Worm (Caenorhabditis elegans) whole organism, young adult: ENCODE measurements around the gene taf-7.1.

ENCODE experiments used
- D2030.7 ChIP-seq: fragments of 200-800 bp; sonication (Bioruptor generic); IDR thresholded peaks from 2 replicates; pipeline ENCODE4 v1.3.6; 2022; ENCODE audit warnings: missing genetic modification reagents, missing genetic modification characterization, missing compliant biosample characterization
- F10E7.11 ChIP-seq: sonication (generic microtip); optimal IDR thresholded peaks from 2 replicates; lab custom pipeline; 2017; ENCODE audit warnings: mild to moderate bottlenecking, missing genetic modification characterization, moderate library complexity, missing compliant biosample characterization
- F33H1.4 ChIP-seq: fragments of 200-800 bp; sonication (Bioruptor generic); IDR thresholded peaks from 2 replicates; pipeline ENCODE4 v1.3.6; 2022; ENCODE audit warnings: missing genetic modification reagents, missing genetic modification characterization, missing compliant biosample characterization
- F39B2.1 ChIP-seq: fragments of 200-800 bp; sonication (Bioruptor generic); IDR thresholded peaks from 2 replicates; pipeline ENCODE4 v1.3.6; 2022; ENCODE audit warnings: missing genetic modification reagents, missing genetic modification characterization, missing compliant biosample characterization
- F52B5.7 ChIP-seq: sonication (generic microtip); optimal IDR thresholded peaks from 2 replicates; lab custom pipeline; 2016; ENCODE audit warnings: mild to moderate bottlenecking, missing genetic modification characterization, missing compliant biosample characterization
- F57A8.1 ChIP-seq: fragments of 200-800 bp; sonication (Bioruptor generic); optimal IDR thresholded peaks from 2 replicates; lab custom pipeline; 2018; ENCODE audit warnings: mild to moderate bottlenecking, missing genetic modification characterization, moderate library complexity, missing compliant biosample characterization
- K11D2.4 ChIP-seq: fragments of 200-800 bp; sonication (Bioruptor generic); IDR thresholded peaks from 2 replicates; pipeline ENCODE4 v1.3.6; 2022; ENCODE audit warnings: missing genetic modification reagents, missing genetic modification characterization, missing compliant biosample characterization
- Y53F4B.3 ChIP-seq: fragments of 200-800 bp; sonication (Bioruptor generic); IDR thresholded peaks from 2 replicates; pipeline ENCODE4 v1.3.6; 2022; ENCODE audit warnings: missing genetic modification reagents, missing genetic modification characterization, missing compliant biosample characterization
- Y53G8AR.9 ChIP-seq: fragments of 200-800 bp; sonication (Bioruptor generic); conservative IDR thresholded peaks from 2 replicates; pipeline ENCODE4 v1.3.6; 2022; ENCODE audit warnings: missing genetic modification reagents, missing genetic modification characterization, missing compliant biosample characterization
- Y95B8A.8 ChIP-seq: fragments of 200-800 bp; sonication (Bioruptor generic); IDR thresholded peaks from 2 replicates; pipeline ENCODE4 v1.3.6; 2022; ENCODE audit warnings: missing genetic modification reagents, missing genetic modification characterization, missing compliant biosample characterization
- ZK185.1 ChIP-seq: sonication (generic microtip); optimal IDR thresholded peaks from 2 replicates; lab custom pipeline; 2016; ENCODE audit warnings: mild to moderate bottlenecking, missing genetic modification characterization, missing compliant biosample characterization; ENCODE audit not compliant: poor library complexity, severe bottlenecking
- akir-1 ChIP-seq: fragments of 200-800 bp; sonication (Bioruptor generic); optimal IDR thresholded peaks from 2 replicates; lab custom pipeline; 2018; ENCODE audit warnings: mild to moderate bottlenecking, missing genetic modification characterization, moderate library complexity, missing compliant biosample characterization
- attf-5 ChIP-seq: fragments of 200-800 bp; sonication (Bioruptor generic); optimal IDR thresholded peaks from 2 replicates; lab custom pipeline; 2018; ENCODE audit warnings: mild to moderate bottlenecking, missing genetic modification characterization, missing compliant biosample characterization
- attf-6 ChIP-seq: fragments of 200-800 bp; sonication (Bioruptor generic); IDR thresholded peaks from 2 replicates; pipeline ENCODE4 v1.3.6; 2022; ENCODE audit warnings: missing genetic modification reagents, missing genetic modification characterization, missing compliant biosample characterization
- bed-1 ChIP-seq: fragments of 200-800 bp; sonication (Bioruptor generic); IDR thresholded peaks from 2 replicates; pipeline ENCODE4 v1.3.6; 2022; ENCODE audit warnings: missing genetic modification reagents, missing genetic modification characterization, missing compliant biosample characterization
- bed-2 ChIP-seq: fragments of 200-800 bp; sonication (Bioruptor generic); IDR thresholded peaks from 2 replicates; pipeline ENCODE4 v1.3.6; 2022; ENCODE audit warnings: missing genetic modification reagents, missing genetic modification characterization, missing compliant biosample characterization
- cebp-1 ChIP-seq, 2 experiments: fragments of 200-800 bp in 1 of 2; sonication (Bioruptor generic) in 1 of 2; sonication (generic microtip) in 1 of 2; IDR thresholded peaks in 1 of 2; optimal IDR thresholded peaks in 1 of 2; 2 replicates each; pipeline versions ENCODE4 v1.3.6 to Lab custom; 2017 to 2022; ENCODE audit warnings: missing compliant biosample characterization in 2 of 2, missing genetic modification characterization in 2 of 2, mild to moderate bottlenecking in 1 of 2, missing genetic modification reagents in 1 of 2, moderate library complexity in 1 of 2
- cebp-2 ChIP-seq: fragments of 200-800 bp; sonication (Bioruptor generic); IDR thresholded peaks from 2 replicates; pipeline ENCODE4 v1.3.6; 2022; ENCODE audit warnings: missing genetic modification characterization, missing compliant biosample characterization
- ceh-58 ChIP-seq: fragments of 200-800 bp; sonication (Bioruptor generic); IDR thresholded peaks from 2 replicates; pipeline ENCODE4 v1.3.6; 2022; ENCODE audit warnings: missing genetic modification characterization, missing compliant biosample characterization
- ceh-79 ChIP-seq: sonication (generic microtip); optimal IDR thresholded peaks from 2 replicates; lab custom pipeline; 2017; ENCODE audit warnings: mild to moderate bottlenecking, missing genetic modification characterization, missing compliant biosample characterization
- efl-1 ChIP-seq: fragments of 150-350 bp; optimal IDR thresholded peaks from 2 replicates; lab custom pipeline; 2014; ENCODE audit warnings: missing biosample characterization, missing genetic modification reagents, missing genetic modification characterization
- egl-44 ChIP-seq: fragments of 200-800 bp; sonication (Bioruptor generic); IDR thresholded peaks from 2 replicates; pipeline ENCODE4 v1.3.6; 2022; ENCODE audit warnings: missing genetic modification reagents, missing genetic modification characterization, missing compliant biosample characterization
- ekl-4 ChIP-seq: fragments of 200-800 bp; sonication (Bioruptor generic); IDR thresholded peaks from 2 replicates; pipeline ENCODE4 v1.3.6; 2022; ENCODE audit warnings: missing genetic modification reagents, missing genetic modification characterization, missing compliant biosample characterization
- ets-4 ChIP-seq: fragments of 200-800 bp; sonication (Bioruptor generic); optimal IDR thresholded peaks from 2 replicates; lab custom pipeline; 2018; ENCODE audit warnings: mild to moderate bottlenecking, missing genetic modification characterization, missing compliant biosample characterization
- hlh-12 ChIP-seq: sonication (generic microtip); optimal IDR thresholded peaks from 2 replicates; lab custom pipeline; 2016; ENCODE audit warnings: missing genetic modification characterization, missing compliant biosample characterization
- hlh-26 ChIP-seq: fragments of 200-800 bp; sonication (Bioruptor generic); conservative IDR thresholded peaks from 2 replicates; pipeline ENCODE4 v1.3.6; 2022; ENCODE audit warnings: missing genetic modification reagents, missing genetic modification characterization, missing compliant biosample characterization
- hmg-20 ChIP-seq: fragments of 200-800 bp; sonication (Bioruptor generic); IDR thresholded peaks from 2 replicates; pipeline ENCODE4 v1.3.6; 2022; ENCODE audit warnings: missing genetic modification reagents, missing genetic modification characterization, missing compliant biosample characterization
- hrde-1 ChIP-seq: sonication (generic microtip); optimal IDR thresholded peaks from 2 replicates; lab custom pipeline; 2016; ENCODE audit warnings: missing genetic modification characterization, mild to moderate bottlenecking, missing compliant biosample characterization, moderate library complexity, missing genotype, missing genetic modification reagents, borderline replicate concordance
- lag-1 ChIP-seq: fragments of 200-800 bp; sonication (Bioruptor generic); IDR thresholded peaks from 2 replicates; pipeline ENCODE4 v1.3.6; 2022; ENCODE audit warnings: missing genetic modification reagents, missing genetic modification characterization, missing compliant biosample characterization
- lin-35 ChIP-seq, 3 experiments: fragments of 150-350 bp in 2 of 3; sonication (generic microtip) in 1 of 3; optimal IDR thresholded peaks; 2 replicates each; lab custom pipeline; 2014 to 2018; ENCODE audit warnings: missing biosample characterization in 3 of 3, missing genetic modification characterization in 3 of 3, missing genetic modification reagents in 3 of 3
- lin-54 ChIP-seq: fragments of 200-800 bp; sonication (Bioruptor generic); optimal IDR thresholded peaks from 2 replicates; lab custom pipeline; 2018; ENCODE audit warnings: mild to moderate bottlenecking, missing genetic modification characterization, missing compliant biosample characterization
- lsy-27 ChIP-seq: sonication (generic microtip); optimal IDR thresholded peaks from 2 replicates; lab custom pipeline; 2017; ENCODE audit warnings: missing genetic modification characterization, mild to moderate bottlenecking, missing compliant biosample characterization, antibody characterized with exemption, missing genotype, borderline replicate concordance; ENCODE audit not compliant: insufficient read depth
- madf-10 ChIP-seq: sonication (generic microtip); optimal IDR thresholded peaks from 2 replicates; lab custom pipeline; 2016; ENCODE audit warnings: mild to moderate bottlenecking, missing genetic modification characterization, missing compliant biosample characterization
- nhr-120 ChIP-seq: fragments of 200-800 bp; sonication (Bioruptor generic); IDR thresholded peaks from 2 replicates; pipeline ENCODE4 v1.3.6; 2022; ENCODE audit warnings: missing genetic modification characterization, missing compliant biosample characterization
- nhr-179 ChIP-seq: sonication (generic microtip); optimal IDR thresholded peaks from 2 replicates; lab custom pipeline; 2016; ENCODE audit warnings: mild to moderate bottlenecking, missing genetic modification characterization, missing compliant biosample characterization
- nhr-90 ChIP-seq: sonication (generic microtip); optimal IDR thresholded peaks from 2 replicates; lab custom pipeline; 2016; ENCODE audit warnings: missing genotype, mild to moderate bottlenecking, missing genetic modification characterization, missing compliant biosample characterization
- rcor-1 ChIP-seq: fragments of 200-800 bp; sonication (Bioruptor generic); IDR thresholded peaks from 2 replicates; pipeline ENCODE4 v1.3.6; 2022; ENCODE audit warnings: missing genetic modification reagents, missing genetic modification characterization, missing compliant biosample characterization
- sdz-38 ChIP-seq: sonication (generic microtip); optimal IDR thresholded peaks from 2 replicates; lab custom pipeline; 2016; ENCODE audit warnings: missing genotype, missing genetic modification characterization, missing compliant biosample characterization
- snpc-1.1 ChIP-seq: sonication (generic microtip); optimal IDR thresholded peaks from 2 replicates; lab custom pipeline; 2017; ENCODE audit warnings: missing genetic modification characterization, mild to moderate bottlenecking, missing compliant biosample characterization, antibody characterized with exemption, moderate library complexity, missing genotype, missing genetic modification reagents; ENCODE audit not compliant: insufficient read depth
- tlf-1 ChIP-seq: fragments of 200-800 bp; sonication (Bioruptor generic); optimal IDR thresholded peaks from 2 replicates; lab custom pipeline; 2018; ENCODE audit warnings: mild to moderate bottlenecking, missing genetic modification characterization, missing compliant biosample characterization
- unc-62 ChIP-seq: fragments of 150-350 bp; optimal IDR thresholded peaks from 2 replicates; lab custom pipeline; 2014; ENCODE audit warnings: missing biosample characterization, missing genetic modification reagents, missing genetic modification characterization
- ztf-18 ChIP-seq: sonication (generic microtip); optimal IDR thresholded peaks from 2 replicates; lab custom pipeline; 2016; ENCODE audit warnings: missing genotype, mild to moderate bottlenecking, missing genetic modification characterization, missing compliant biosample characterization
- ztf-25 ChIP-seq: fragments of 200-800 bp; sonication (Bioruptor generic); IDR thresholded peaks from 2 replicates; pipeline ENCODE4 v1.3.6; 2022; ENCODE audit warnings: missing genetic modification reagents, missing genetic modification characterization, missing compliant biosample characterization

Gene taf-7.1

DNA sequence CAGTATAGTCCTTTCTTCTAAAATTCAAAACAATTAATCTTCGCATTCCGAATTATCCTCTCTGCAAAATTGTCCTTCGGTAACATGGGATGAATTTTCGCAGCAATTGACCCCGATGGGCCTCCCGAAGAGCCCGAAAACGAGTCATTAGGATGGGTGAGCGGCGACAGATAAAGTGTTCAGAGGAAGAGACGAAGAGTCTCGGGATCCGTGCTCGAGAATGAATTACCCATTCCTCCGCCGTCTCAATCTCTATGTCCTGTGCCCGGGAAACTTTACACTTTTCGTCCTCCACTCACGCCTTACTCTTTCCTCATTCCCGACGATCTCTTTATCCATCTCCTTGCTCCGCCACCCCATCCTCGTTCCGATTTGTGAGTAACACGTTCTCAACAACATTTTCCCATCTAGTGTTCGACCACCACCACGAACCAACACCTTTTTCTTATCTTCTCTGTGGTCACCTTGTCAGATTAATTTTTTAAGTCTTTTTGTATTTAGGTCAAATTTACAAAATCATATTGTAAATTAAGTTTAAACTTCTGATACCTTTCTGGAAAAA lies 16.0 kb downstream of the taf-7.1 start:
- TF ChIP-seq lsy-27 (tag; lab: Kevin White, UChicago) (no peak), ztf-25 (GFP tag; lab: Robert Waterston, UW) (no peak), sdz-38 (tag; lab: Kevin White, UChicago) (no peak), hrde-1 (no peak), akir-1 (GFP tag; lab: Kevin White, UChicago) (no peak), unc-62 (GFP tag; lab: Kevin White, UChicago) (no peak), madf-10 (no peak), ceh-58 (no peak), F57A8.1 (GFP tag; lab: Kevin White, UChicago) (no peak), ekl-4 (no peak), F52B5.7 (tag; lab: Kevin White, UChicago) (no peak), F33H1.4 (GFP tag; lab: Robert Waterston, UW) (no peak), ceh-79 (no peak), nhr-120 (GFP tag; lab: Robert Waterston, UW) (no peak), bed-1 (GFP tag; lab: Robert Waterston, UW) (no peak), attf-5 (no peak), bed-2 (no peak)

DNA sequence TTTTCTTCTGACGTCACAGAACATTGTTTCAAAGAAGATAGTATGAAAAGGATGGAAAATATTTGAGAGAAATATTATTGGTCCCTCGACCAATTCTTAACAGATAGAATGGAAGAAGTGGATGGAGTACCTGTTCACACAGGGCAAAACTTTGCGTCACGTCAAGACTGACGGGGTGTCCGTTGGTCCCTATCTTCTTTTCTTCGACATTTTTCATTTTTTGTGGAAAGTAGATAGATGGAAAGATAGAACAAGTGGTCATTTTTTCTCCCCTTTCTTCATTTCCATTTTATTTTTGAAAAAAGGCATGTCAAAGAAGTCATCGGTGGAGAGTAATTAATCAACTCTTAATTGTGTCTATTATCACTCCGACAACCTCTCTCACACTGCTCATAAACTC lies 18.6 kb downstream of the taf-7.1 start:
- TF ChIP-seq F39B2.1 (GFP tag; lab: Robert Waterston, UW), result no peak
- TF ChIP-seq ZK185.1 (tag; lab: Kevin White, UChicago), result no peak
- TF ChIP-seq hlh-26 (GFP tag; lab: Robert Waterston, UW), result no peak
- no peak for TF ChIP-seq hmg-20 (GFP tag; lab: Robert Waterston, UW)
- no peak for TF ChIP-seq attf-6 (GFP tag; lab: Robert Waterston, UW)
- TF ChIP-seq lag-1 (GFP tag; lab: Robert Waterston, UW), result no peak
- TF ChIP-seq snpc-1.1 (tag; lab: Kevin White, UChicago), result no peak
- TF ChIP-seq Y53F4B.3 (GFP tag; lab: Robert Waterston, UW), result no peak
- no peak for TF ChIP-seq cebp-1 (GFP tag; IDR thresholded peaks at IDR 0.05; lab: Robert Waterston, UW)
- TF ChIP-seq cebp-1 (tag; optimal IDR thresholded peaks at IDR 0.05; lab: Kevin White, UChicago), result no peak
- no peak for TF ChIP-seq egl-44
- no peak for TF ChIP-seq lin-54 (GFP tag; lab: Kevin White, UChicago)
- TF ChIP-seq K11D2.4 (GFP tag; lab: Robert Waterston, UW), result no peak
- TF ChIP-seq bed-2, result no peak
- TF ChIP-seq F10E7.11 (tag; lab: Kevin White, UChicago), result no peak
- TF ChIP-seq nhr-90 (tag; lab: Kevin White, UChicago), result no peak
- no peak for TF ChIP-seq sdz-38 (tag; lab: Kevin White, UChicago)
- no peak for TF ChIP-seq madf-10
- TF ChIP-seq ets-4, result no peak
- TF ChIP-seq cebp-2, result no peak
- TF ChIP-seq hlh-12 (tag; lab: Kevin White, UChicago), result no peak
- TF ChIP-seq, all 124 proteins: peak for 0

DNA sequence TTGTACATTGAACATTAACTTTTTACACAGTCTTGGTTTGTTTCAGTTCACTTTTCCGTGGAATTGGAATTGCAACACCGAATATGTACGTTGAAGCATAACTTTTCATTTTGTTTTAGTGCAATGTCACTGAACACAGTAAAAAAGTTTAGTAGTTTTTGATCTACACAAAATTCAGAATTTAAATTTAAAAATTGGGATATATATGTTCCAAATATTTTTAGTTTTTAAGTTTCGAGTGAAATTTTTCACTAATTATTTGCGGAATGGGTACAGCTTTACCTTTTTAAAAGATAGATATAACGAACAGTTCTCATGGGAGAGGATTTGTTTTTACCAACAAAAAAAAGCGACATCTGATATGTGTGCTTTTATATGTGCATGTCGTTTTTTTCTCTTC lies 20.5 kb downstream of the taf-7.1 start:
- TF ChIP-seq Y95B8A.8 (GFP tag; lab: Robert Waterston, UW) (no peak), nhr-179 (tag; lab: Kevin White, UChicago) (no peak), tlf-1 (no peak), rcor-1 (GFP tag; lab: Robert Waterston, UW) (no peak), lsy-27 (tag; lab: Kevin White, UChicago) (no peak), efl-1 (GFP tag; lab: Kevin White, UChicago) (no peak), D2030.7 (GFP tag; lab: Robert Waterston, UW) (no peak), ceh-58 (no peak), unc-62 (GFP tag; lab: Kevin White, UChicago) (no peak), Y53G8AR.9 (GFP tag; lab: Robert Waterston, UW) (no peak), egl-44 (no peak), lin-35 (GFP tag; optimal IDR thresholded peaks at IDR 0.05; lab: Kevin White, UChicago) (no peak), ztf-18 (tag; lab: Kevin White, UChicago) (no peak), lag-1 (GFP tag; lab: Robert Waterston, UW) (no peak)
